Fruit fly (Drosophila melanogaster) whole organism, embryonic: Measurements from ENCODE around the gene ClpX.
A peak's percentile ranks its signal among the peaks of the same experiment; 100 is the strongest.

Experiments
- CG11398 ChIP-seq: fragments of 200-800 bp; sonication (Bioruptor generic); optimal IDR thresholded peaks from 2 replicates; lab custom pipeline; 2016; ENCODE audit warnings: missing biosample characterization, missing genetic modification characterization
- CG11696 ChIP-seq: fragments of 200-800 bp; sonication (Bioruptor generic); IDR thresholded peaks from 2 replicates; pipeline ENCODE4 v1.3.6; 2022; ENCODE audit warnings: missing biosample characterization, missing genetic modification characterization
- CG12104 ChIP-seq: fragments of 200-800 bp; sonication (Bioruptor generic); optimal IDR thresholded peaks from 3 replicates; lab custom pipeline; 2016; ENCODE audit warnings: missing biosample characterization, missing genetic modification characterization
- CG13296 ChIP-seq: fragments of 200-800 bp; sonication (Bioruptor generic); optimal IDR thresholded peaks from 3 replicates; lab custom pipeline; 2018; ENCODE audit warnings: missing biosample characterization, mild to moderate bottlenecking, missing genetic modification characterization
- CG14050 ChIP-seq: fragments of 200-800 bp; sonication (Bioruptor generic); IDR thresholded peaks from 3 replicates; pipeline ENCODE4 v1.3.6; 2022; ENCODE audit warnings: missing biosample characterization, missing genetic modification characterization
- CG16863 ChIP-seq: fragments of 200-800 bp; sonication (Bioruptor generic); optimal IDR thresholded peaks from 3 replicates; lab custom pipeline; 2016; ENCODE audit warnings: missing biosample characterization, missing genetic modification characterization
- CG17186 ChIP-seq: fragments of 200-800 bp; sonication (Bioruptor generic); optimal IDR thresholded peaks from 3 replicates; lab custom pipeline; 2017; ENCODE audit warnings: missing biosample characterization, missing genetic modification reagents, missing genetic modification characterization
- CG17361 ChIP-seq: fragments of 200-800 bp; sonication (Bioruptor generic); IDR thresholded peaks from 3 replicates; pipeline ENCODE4 v1.3.6; 2022; ENCODE audit warnings: missing biosample characterization, missing genetic modification characterization
- CG3065 ChIP-seq: fragments of 200-800 bp; sonication (Bioruptor generic); optimal IDR thresholded peaks from 2 replicates; lab custom pipeline; 2016; ENCODE audit warnings: missing biosample characterization, missing genetic modification characterization
- CG31388 ChIP-seq: fragments of 200-800 bp; sonication (Bioruptor generic); optimal IDR thresholded peaks from 2 replicates; lab custom pipeline; 2016; ENCODE audit warnings: missing biosample characterization, missing genetic modification characterization
- CG34376 ChIP-seq: fragments of 200-800 bp; sonication (Bioruptor generic); optimal IDR thresholded peaks from 2 replicates; lab custom pipeline; 2018; ENCODE audit warnings: missing biosample characterization, mild to moderate bottlenecking, missing genetic modification characterization
- CG4617 ChIP-seq: fragments of 200-800 bp; sonication (Bioruptor generic); optimal IDR thresholded peaks from 3 replicates; lab custom pipeline; 2016; ENCODE audit warnings: missing biosample characterization, missing genetic modification characterization, borderline replicate concordance
- CG6654 ChIP-seq: fragments of 200-800 bp; sonication (Bioruptor generic); optimal IDR thresholded peaks from 2 replicates; lab custom pipeline; 2017; ENCODE audit warnings: missing biosample characterization, mild to moderate bottlenecking, missing genetic modification characterization
- CG7357 ChIP-seq: fragments of 200-800 bp; sonication (Bioruptor generic); IDR thresholded peaks from 3 replicates; pipeline ENCODE4 v1.3.6; 2022; ENCODE audit warnings: missing biosample characterization, missing genetic modification characterization
- CG7372 ChIP-seq: fragments of 200-800 bp; sonication (Bioruptor generic); IDR thresholded peaks from 2 replicates; pipeline ENCODE4 v1.3.6; 2022; ENCODE audit warnings: missing biosample characterization, missing genetic modification characterization
- CG7556 ChIP-seq: fragments of 200-800 bp; sonication (Bioruptor generic); optimal IDR thresholded peaks from 2 replicates; lab custom pipeline; 2017; ENCODE audit warnings: missing biosample characterization, mild to moderate bottlenecking, missing genetic modification characterization
- CG7786 ChIP-seq: fragments of 200-800 bp; sonication (Bioruptor generic); optimal IDR thresholded peaks from 2 replicates; lab custom pipeline; 2016; ENCODE audit warnings: missing biosample characterization, missing genetic modification characterization
- CG8944 ChIP-seq: fragments of 200-800 bp; sonication (Bioruptor generic); optimal IDR thresholded peaks from 3 replicates; lab custom pipeline; 2016; ENCODE audit warnings: missing biosample characterization, missing genetic modification characterization
- Dfd ChIP-seq, 2 experiments: fragments of >200 bp; optimal IDR thresholded peaks; 2 replicates each; lab custom pipeline; 2017; ENCODE audit warnings: missing biosample characterization in 2 of 2, missing genetic modification characterization in 2 of 2
- Eip74EF ChIP-seq, 2 experiments: fragments of 200-800 bp in 1 of 2; fragments of >200 bp in 1 of 2; sonication (Bioruptor generic) in 1 of 2; optimal IDR thresholded peaks; 2 replicates each; lab custom pipeline; 2017 to 2019; ENCODE audit warnings: missing biosample characterization in 2 of 2, missing genetic modification characterization in 2 of 2, mild to moderate bottlenecking in 1 of 2, moderate library complexity in 1 of 2
- Ets97D ChIP-seq: fragments of 200-800 bp; sonication (Bioruptor generic); optimal IDR thresholded peaks from 3 replicates; lab custom pipeline; 2016; ENCODE audit warnings: missing biosample characterization, missing genetic modification characterization
- H2.0 ChIP-seq: fragments of 200-800 bp; sonication (Bioruptor generic); IDR thresholded peaks from 2 replicates; pipeline ENCODE4 v1.3.6; 2022; ENCODE audit warnings: missing biosample characterization, missing genetic modification characterization
- HLHmδ ChIP-seq: fragments of 200-800 bp; sonication (Bioruptor generic); optimal IDR thresholded peaks from 2 replicates; lab custom pipeline; 2018; ENCODE audit warnings: missing biosample characterization, mild to moderate bottlenecking, missing genetic modification characterization, moderate library complexity
- Hr3 ChIP-seq: fragments of 200-800 bp; sonication (Bioruptor generic); optimal IDR thresholded peaks from 3 replicates; lab custom pipeline; 2016; ENCODE audit warnings: missing biosample characterization, missing genetic modification characterization
- Hr39 ChIP-seq: fragments of >200 bp; optimal IDR thresholded peaks from 2 replicates; lab custom pipeline; 2017
- Lhr ChIP-seq: fragments of 200-800 bp; sonication (Bioruptor generic); optimal IDR thresholded peaks from 3 replicates; lab custom pipeline; 2017; ENCODE audit warnings: mild to moderate bottlenecking, missing biosample characterization, missing genetic modification reagents, missing genetic modification characterization
- MTF-1 ChIP-seq: fragments of 200-800 bp; sonication (Bioruptor generic); optimal IDR thresholded peaks from 2 replicates; lab custom pipeline; 2018; ENCODE audit warnings: missing biosample characterization, mild to moderate bottlenecking, missing genetic modification characterization, borderline replicate concordance
- Mes4 ChIP-seq: fragments of 200-800 bp; sonication (Bioruptor generic); optimal IDR thresholded peaks from 2 replicates; lab custom pipeline; 2016; ENCODE audit warnings: missing biosample characterization, missing genetic modification characterization
- Pdp1 ChIP-seq, 2 experiments: fragments of 200-800 bp; sonication (Bioruptor generic); optimal IDR thresholded peaks; 3 replicates each; lab custom pipeline; 2016; ENCODE audit warnings: missing biosample characterization in 2 of 2, missing genetic modification characterization in 2 of 2, mild to moderate bottlenecking in 1 of 2, moderate library complexity in 1 of 2
- Rx ChIP-seq: fragments of 200-800 bp; sonication (Bioruptor generic); IDR thresholded peaks from 2 replicates; pipeline ENCODE4 v1.3.6; 2022; ENCODE audit warnings: missing biosample characterization, missing genetic modification characterization
- Six4 ChIP-seq: fragments of 200-800 bp; sonication (Bioruptor generic); optimal IDR thresholded peaks from 2 replicates; lab custom pipeline; 2016; ENCODE audit warnings: missing biosample characterization, missing genetic modification characterization
- Tbp ChIP-seq: fragments of >200 bp; optimal IDR thresholded peaks from 2 replicates; lab custom pipeline; 2018; ENCODE audit warnings: missing biosample characterization, missing genetic modification characterization
- ara ChIP-seq: fragments of 200-800 bp; sonication (Bioruptor generic); IDR thresholded peaks from 2 replicates; pipeline ENCODE4 v1.3.6; 2022; ENCODE audit warnings: missing biosample characterization, missing genetic modification characterization
- bowl ChIP-seq: fragments of 200-800 bp; sonication (Bioruptor generic); IDR thresholded peaks from 2 replicates; pipeline ENCODE4 v1.3.6; 2022; ENCODE audit warnings: missing biosample characterization, missing genetic modification characterization
- br ChIP-seq: fragments of >200 bp; optimal IDR thresholded peaks from 2 replicates; lab custom pipeline; 2017
- crp ChIP-seq, 2 experiments: fragments of 200-800 bp; sonication (Bioruptor generic); optimal IDR thresholded peaks; 2 replicates in 1 of 2; 3 replicates in 1 of 2; lab custom pipeline; 2017; ENCODE audit warnings: missing biosample characterization in 2 of 2, missing genetic modification characterization in 2 of 2, mild to moderate bottlenecking in 1 of 2, moderate library complexity in 1 of 2
- fd3F ChIP-seq: fragments of 200-800 bp; sonication (Bioruptor generic); optimal IDR thresholded peaks from 2 replicates; lab custom pipeline; 2018; ENCODE audit warnings: missing biosample characterization, mild to moderate bottlenecking, missing genetic modification characterization, moderate library complexity
- ftz-f1 ChIP-seq: fragments of 200-800 bp; sonication (Bioruptor generic); optimal IDR thresholded peaks from 2 replicates; lab custom pipeline; 2016; ENCODE audit warnings: missing biosample characterization, missing genetic modification characterization
- jigr1 ChIP-seq: fragments of 200-800 bp; sonication (Bioruptor generic); IDR thresholded peaks from 3 replicates; pipeline ENCODE4 v1.3.6; 2022; ENCODE audit warnings: missing biosample characterization, missing genetic modification characterization
- jing ChIP-seq: fragments of 200-800 bp; sonication (Bioruptor generic); optimal IDR thresholded peaks from 2 replicates; lab custom pipeline; 2018; ENCODE audit warnings: missing biosample characterization, mild to moderate bottlenecking, missing genetic modification characterization
- klu ChIP-seq: fragments of 200-800 bp; sonication (Bioruptor generic); IDR thresholded peaks from 2 replicates; pipeline ENCODE4 v1.3.6; 2022; ENCODE audit warnings: missing biosample characterization, missing genetic modification characterization
- mirr ChIP-seq: fragments of 200-800 bp; sonication (Bioruptor generic); optimal IDR thresholded peaks from 3 replicates; lab custom pipeline; 2018; ENCODE audit warnings: missing biosample characterization, mild to moderate bottlenecking, missing genetic modification characterization
- oc ChIP-seq: fragments of 200-800 bp; sonication (Bioruptor generic); optimal IDR thresholded peaks from 2 replicates; lab custom pipeline; 2018; ENCODE audit warnings: missing biosample characterization, mild to moderate bottlenecking, missing genetic modification characterization, moderate library complexity
- pan ChIP-seq, 4 experiments: fragments of >200 bp in 3 of 4; fragments of 200-800 bp in 1 of 4; sonication (Bioruptor generic) in 1 of 4; optimal IDR thresholded peaks in 3 of 4; IDR thresholded peaks in 1 of 4; 2 replicates each; pipeline versions ENCODE4 v1.3.6 to Lab custom; 2017 to 2022; ENCODE audit warnings: missing biosample characterization in 2 of 4, missing genetic modification characterization in 2 of 4, mixed read lengths in 1 of 4
- psq ChIP-seq: fragments of 200-800 bp; sonication (Bioruptor generic); optimal IDR thresholded peaks from 2 replicates; lab custom pipeline; 2017; ENCODE audit warnings: missing biosample characterization, missing genetic modification characterization
- rib ChIP-seq: fragments of 200-800 bp; sonication (Bioruptor generic); IDR thresholded peaks from 2 replicates; pipeline ENCODE4 v1.3.6; 2022; ENCODE audit warnings: missing biosample characterization, missing genetic modification characterization
- sens ChIP-seq: fragments of 200-800 bp; sonication (Bioruptor generic); peaks from one replicate; lab custom pipeline; 2016; ENCODE audit warnings: missing biosample characterization, missing genetic modification characterization
- slp2 ChIP-seq: fragments of 200-800 bp; sonication (Bioruptor generic); optimal IDR thresholded peaks from 2 replicates; lab custom pipeline; 2016; ENCODE audit warnings: missing biosample characterization, missing genetic modification characterization
- sna ChIP-seq: fragments of 200-800 bp; sonication (Bioruptor generic); IDR thresholded peaks from 2 replicates; pipeline ENCODE4 v1.3.6; 2022; ENCODE audit warnings: missing biosample characterization, missing genetic modification characterization; ENCODE audit not compliant: partially characterized antibody
- tap ChIP-seq: fragments of 200-800 bp; optimal IDR thresholded peaks from 3 replicates; lab custom pipeline; 2019; ENCODE audit warnings: missing biosample characterization, mild to moderate bottlenecking, missing genetic modification characterization, moderate library complexity
- tio ChIP-seq: fragments of 200-800 bp; sonication (Bioruptor generic); optimal IDR thresholded peaks from 2 replicates; lab custom pipeline; 2017; ENCODE audit warnings: missing biosample characterization, missing genetic modification characterization, inconsistent platforms

ClpX gene

dm6 chr3R:19859370-19860033 lies 44.0 kb downstream of the ClpX start (continued):
- TF ChIP-seq HLHmδ (GFP tag; lab: Kevin White, UChicago) (no peak), psq (no peak), CG14050 (GFP tag; lab: Robert Waterston, UW) (no peak), CG3065 (no peak), Six4 (GFP tag; lab: Kevin White, UChicago) (no peak), tio (GFP tag; lab: Kevin White, UChicago) (no peak), Hr39 (no peak), ara (GFP tag; lab: Robert Waterston, UW) (no peak), CG8944 (GFP tag; lab: Kevin White, UChicago) (no peak), CG31388 (no peak), CG7786 (GFP tag; lab: Kevin White, UChicago) (peak; percentile 5), br (lab: Kevin White, UChicago) (no peak), jigr1 (GFP tag; lab: Robert Waterston, UW) (no peak), MTF-1 (GFP tag; lab: Kevin White, UChicago) (no peak), fd3F (no peak), sna (no peak), Ets97D (GFP tag; lab: Kevin White, UChicago) (no peak), Tbp (no peak), CG34376 (GFP tag; lab: Kevin White, UChicago) (peak; percentile 50), CG4617 (no peak), CG7372 (GFP tag; lab: Robert Waterston, UW) (no peak), Dfd (GFP tag; optimal IDR thresholded peaks at IDR 0.05; lab: Kevin White, UChicago) (no peak), bowl (GFP tag; lab: Robert Waterston, UW) (no peak), CG7556 (GFP tag; lab: Kevin White, UChicago) (peak; percentile 25), CG11398 (no peak), CG13296 (GFP tag; lab: Kevin White, UChicago) (peak; percentile 18), jing (GFP tag; lab: Kevin White, UChicago) (no peak), pan (optimal IDR thresholded peaks at IDR 0.05; lab: Kevin White, UChicago) (no peak), pan (GFP tag; optimal IDR thresholded peaks at IDR 0.05 in 1 of 2, IDR thresholded peaks at IDR 0.05 in 1 of 2) (no peak), CG17186 (GFP tag; lab: Kevin White, UChicago) (no peak), Rx (GFP tag; lab: Robert Waterston, UW) (no peak), CG12104 (GFP tag; lab: Kevin White, UChicago) (no peak), mirr (peak; percentile 88), CG16863 (no peak), crp (GFP tag; optimal IDR thresholded peaks at IDR 0.05; lab: Kevin White, UChicago) (no peak), Pdp1 (GFP tag; optimal IDR thresholded peaks at IDR 0.05; lab: Kevin White, UChicago) (no peak), oc (no peak), Lhr (GFP tag; lab: Kevin White, UChicago) (no peak), tap (tag; lab: Kevin White, UChicago) (no peak), CG6654 (GFP tag; lab: Kevin White, UChicago) (no peak), CG7357 (GFP tag; lab: Robert Waterston, UW) (no peak), Hr3 (GFP tag; lab: Kevin White, UChicago) (no peak), Mes4 (GFP tag; lab: Kevin White, UChicago) (no peak), klu (GFP tag; lab: Robert Waterston, UW) (no peak), ftz-f1 (GFP tag; lab: Kevin White, UChicago) (no peak), CG11696 (GFP tag; lab: Robert Waterston, UW) (no peak), H2.0 (GFP tag; lab: Robert Waterston, UW) (no peak), Eip74EF (GFP tag; optimal IDR thresholded peaks at IDR 0.05; lab: Kevin White, UChicago) (no peak), sens (GFP tag; lab: Kevin White, UChicago) (peak; percentile 46), slp2 (no peak), rib (GFP tag; lab: Robert Waterston, UW) (no peak), CG17361 (GFP tag; lab: Robert Waterston, UW) (peak; percentile 53; the same call in 1 of the 3 replicates)
